Worm (Caenorhabditis elegans) whole organism, mixed stage, embryonic: ENCODE data around the gene cutl-2.

ENCODE experiments used
- M03D4.4 ChIP-seq: sonication (generic microtip); optimal IDR thresholded peaks from 2 replicates; lab custom pipeline; 2017; ENCODE audit warnings: mild to moderate bottlenecking, missing genetic modification characterization, missing compliant biosample characterization
- blmp-1 ChIP-seq: fragments of 150-350 bp; optimal IDR thresholded peaks from 2 replicates; lab custom pipeline; 2014; ENCODE audit warnings: missing biosample characterization, missing genetic modification characterization
- ceh-39 ChIP-seq: fragments of 150-350 bp; optimal IDR thresholded peaks from 2 replicates; lab custom pipeline; 2014; ENCODE audit warnings: missing biosample characterization, missing genetic modification characterization
- elt-3 ChIP-seq: fragments of 150-350 bp; optimal IDR thresholded peaks from 2 replicates; lab custom pipeline; 2014; ENCODE audit warnings: missing biosample characterization, missing genetic modification characterization
- flh-1 ChIP-seq: fragments of 200-800 bp; sonication (Bioruptor generic); optimal IDR thresholded peaks from 2 replicates; lab custom pipeline; 2018; ENCODE audit warnings: mild to moderate bottlenecking, missing genetic modification characterization, moderate library complexity, missing compliant biosample characterization
- lin-13 ChIP-seq: fragments of 150-350 bp; optimal IDR thresholded peaks from 2 replicates; lab custom pipeline; 2014; ENCODE audit warnings: missing biosample characterization, missing genetic modification characterization
- nhr-2 ChIP-seq: fragments of 150-350 bp; optimal IDR thresholded peaks from 2 replicates; lab custom pipeline; 2014; ENCODE audit warnings: missing biosample characterization, missing genetic modification characterization
- nhr-237 ChIP-seq: fragments of 150-350 bp; optimal IDR thresholded peaks from 2 replicates; lab custom pipeline; 2014; ENCODE audit warnings: missing biosample characterization, missing genetic modification characterization
- tbx-8 ChIP-seq: fragments of 200-800 bp; sonication (Bioruptor generic); optimal IDR thresholded peaks from 2 replicates; lab custom pipeline; 2018; ENCODE audit warnings: mild to moderate bottlenecking, missing genetic modification characterization, moderate library complexity, missing compliant biosample characterization

DNA sequence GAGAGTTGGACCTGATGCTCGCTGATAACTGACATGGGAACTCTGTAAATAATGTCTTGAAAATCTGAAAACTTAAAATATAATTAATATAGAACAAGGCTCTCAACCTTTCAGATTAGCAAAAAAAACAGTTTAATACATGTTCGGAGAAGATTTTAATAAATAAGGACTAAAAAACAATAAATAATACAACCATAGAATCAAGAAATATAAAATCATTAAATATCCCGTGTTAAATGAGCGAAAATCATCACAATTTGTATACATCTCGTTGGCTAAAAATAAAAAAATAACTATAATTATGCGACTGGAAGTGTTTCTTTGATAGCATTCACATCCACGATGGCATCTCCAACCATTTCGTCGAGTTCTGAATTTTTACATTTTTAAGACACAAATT lies 19.7 kb downstream of the cutl-2 start, which contains the start of gene Y53C12A.10:
- TF ChIP-seq flh-1 (no peak), tbx-8 (GFP tag; lab: Kevin White, UChicago) (no peak), nhr-237 (tag; lab: Kevin White, UChicago) (no peak), elt-3 (no peak), ceh-39 (no peak), blmp-1 (no peak), M03D4.4 (tag; lab: Kevin White, UChicago) (no peak), lin-13 (tag; lab: Kevin White, UChicago) (no peak), nhr-2 (tag; lab: Kevin White, UChicago) (no peak)
